Worm (Caenorhabditis elegans): Measurements from ENCODE around the gene pqn-16.

DNA sequence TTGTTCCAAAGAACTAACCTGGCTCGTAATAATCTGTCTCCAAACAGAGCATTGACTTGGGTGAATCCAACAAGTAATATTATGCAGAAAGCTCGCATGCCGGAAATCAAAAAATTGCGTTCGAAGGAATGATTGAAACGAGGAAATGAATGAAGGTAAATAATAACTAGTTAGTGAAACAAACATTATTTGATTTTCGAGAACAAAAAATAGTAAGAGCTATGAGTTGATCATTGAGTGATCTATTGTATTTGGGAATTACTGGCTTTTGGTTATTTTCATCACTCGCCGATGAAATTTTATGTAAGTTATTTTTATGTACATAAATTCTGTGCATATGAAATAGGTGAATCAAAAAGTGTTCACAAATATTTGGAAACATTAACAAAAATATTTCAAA is 19.1 kb upstream of the pqn-16 start, which contains the start of gene B0222.5:
- TF ChIP-seq M03D4.4 (tag; optimal IDR thresholded peaks at IDR 0.05) (no peak), lin-13 (tag; optimal IDR thresholded peaks at IDR 0.05) (no peak), nhr-2 (tag; optimal IDR thresholded peaks at IDR 0.05) (no peak), pha-4 (tag; optimal IDR thresholded peaks at IDR 0.05) (no peak), nhr-76 (tag; optimal IDR thresholded peaks at IDR 0.05) (no peak), snpc-4 (tag; optimal IDR thresholded peaks at IDR 0.05) (no peak)
